Worm (Caenorhabditis elegans): ENCODE data around the gene Y66A7A.9.

ce11 chrIII:11641347-11641746 is 29.1 kb upstream of the Y66A7A.9 start:
- TF ChIP-seq lsy-2 (tag; optimal IDR thresholded peaks at IDR 0.05) (no peak), lin-1 (GFP tag; IDR thresholded peaks at IDR 0.05) (no peak), spr-1 (tag; optimal IDR thresholded peaks at IDR 0.05) (no peak), mep-1 (tag; optimal IDR thresholded peaks at IDR 0.05) (no peak)
